Worm (Caenorhabditis elegans) whole organism, L1 larva: ENCODE results near the gene ets-5.

Experiments used
- nhr-11 ChIP-seq: fragments of 150-350 bp; optimal IDR thresholded peaks from 2 replicates; lab custom pipeline; 2014; ENCODE audit warnings: missing biosample characterization, missing genetic modification characterization
- nhr-20 ChIP-seq: sonication (generic microtip); optimal IDR thresholded peaks from 2 replicates; lab custom pipeline; 2016; ENCODE audit warnings: mild to moderate bottlenecking, missing genetic modification characterization, missing compliant biosample characterization

DNA sequence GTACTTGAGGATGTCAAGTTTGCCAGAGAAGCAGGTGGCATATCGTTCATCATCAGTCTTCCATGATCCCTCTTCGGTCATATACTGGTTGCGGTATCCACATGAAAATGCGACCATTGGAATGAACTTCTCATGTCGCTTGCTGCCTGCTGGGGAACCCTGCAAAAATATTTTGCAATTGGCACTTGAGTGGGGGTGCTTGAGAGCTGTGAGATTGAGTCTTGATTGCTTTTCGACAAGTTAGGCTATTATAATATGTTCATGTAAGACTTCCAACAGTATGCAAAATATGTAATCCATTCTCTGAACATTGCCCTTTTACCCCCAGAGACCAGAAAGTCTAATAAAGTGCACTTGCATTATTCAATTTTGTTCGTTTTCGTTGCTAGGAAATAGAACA, 31.9 kb upstream of the ets-5 start:
- no peak for TF ChIP-seq nhr-11
- TF ChIP-seq nhr-20 (tag; lab: Kevin White, UChicago): no peak
